Worm (Caenorhabditis elegans) whole organism, L3 larva: ENCODE results near the gene F53F1.4.

Experiments used
- elt-1 ChIP-seq: fragments of 150-350 bp; optimal IDR thresholded peaks from 2 replicates; lab custom pipeline; 2014; ENCODE audit warnings: missing biosample characterization, missing genetic modification characterization
- elt-3 ChIP-seq, 3 experiments: fragments of 150-350 bp in 1 of 3; sonication (generic microtip) in 2 of 3; optimal IDR thresholded peaks; 2 replicates in 2 of 3; 4 replicates in 1 of 3; lab custom pipeline; 2014 to 2017; ENCODE audit warnings: missing biosample characterization in 3 of 3, missing genetic modification characterization in 3 of 3
- nhr-28 ChIP-seq: fragments of 150-350 bp; optimal IDR thresholded peaks from 2 replicates; lab custom pipeline; 2014; ENCODE audit warnings: missing biosample characterization, missing genetic modification characterization
- nhr-77 ChIP-seq: fragments of 150-350 bp; optimal IDR thresholded peaks from 2 replicates; lab custom pipeline; 2014; ENCODE audit warnings: missing biosample characterization, missing genetic modification characterization

DNA sequence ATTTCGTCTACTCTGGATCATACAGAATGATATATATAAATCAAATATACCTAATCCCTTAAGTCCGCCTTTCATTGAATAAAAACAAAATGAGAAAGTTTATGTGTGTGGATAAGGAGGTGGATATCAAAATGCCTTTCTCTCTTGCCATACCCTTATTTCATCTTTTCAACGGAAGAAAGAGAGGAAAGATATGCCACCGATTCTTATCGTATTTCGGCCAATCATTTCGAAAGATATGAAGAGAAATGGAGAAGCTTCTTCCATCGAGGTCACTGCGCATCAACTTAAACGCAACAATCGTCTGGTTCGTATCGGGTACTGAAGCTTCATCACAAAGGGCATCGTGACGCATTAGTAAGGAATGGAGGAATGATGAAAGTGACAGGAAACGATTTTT is 2.4 kb downstream of the F53F1.4 start:
- TF ChIP-seq nhr-77 = no peak
- no peak for TF ChIP-seq elt-1
- TF ChIP-seq nhr-28 (tag; lab: Kevin White, UChicago) = no peak
- TF ChIP-seq elt-3 (tag; optimal IDR thresholded peaks at IDR 0.05; lab: Kevin White, UChicago) = peak in 1 of 3 experiments; percentile 37
